Worm (Caenorhabditis elegans) whole organism, L4 larva: ENCODE results near the gene viro-2.

ENCODE experiments used
- F10B5.3 ChIP-seq: sonication (generic microtip); optimal IDR thresholded peaks from 2 replicates; lab custom pipeline; 2016; ENCODE audit warnings: mild to moderate bottlenecking, missing genetic modification characterization, missing compliant biosample characterization
- F37D6.2 ChIP-seq: sonication (generic microtip); optimal IDR thresholded peaks from 2 replicates; lab custom pipeline; 2016; ENCODE audit warnings: mild to moderate bottlenecking, missing genetic modification characterization, missing compliant biosample characterization
- F49E8.2 ChIP-seq: sonication (generic microtip); optimal IDR thresholded peaks from 2 replicates; lab custom pipeline; 2016; ENCODE audit warnings: missing compliant biosample characterization, mild to moderate bottlenecking, missing genetic modification characterization, borderline replicate concordance
- Y5F2A.4 ChIP-seq: fragments of 200-800 bp; sonication (Bioruptor generic); optimal IDR thresholded peaks from 2 replicates; lab custom pipeline; 2018; ENCODE audit warnings: mild to moderate bottlenecking, missing genetic modification characterization, missing compliant biosample characterization
- Y75B8A.6 ChIP-seq: fragments of 200-800 bp; sonication (Bioruptor generic); IDR thresholded peaks from 2 replicates; pipeline ENCODE4 v1.3.6; 2022; ENCODE audit warnings: missing genetic modification reagents, missing genetic modification characterization, missing compliant biosample characterization
- ZK337.2 ChIP-seq: fragments of 200-800 bp; sonication (Bioruptor generic); IDR thresholded peaks from 2 replicates; pipeline ENCODE4 v1.3.6; 2022; ENCODE audit warnings: missing genetic modification reagents, missing genetic modification characterization, missing compliant biosample characterization
- arid-1 ChIP-seq: fragments of 200-800 bp; sonication (Bioruptor generic); conservative IDR thresholded peaks from 2 replicates; pipeline ENCODE4 v1.3.6; 2022; ENCODE audit warnings: missing genetic modification reagents, missing genetic modification characterization, missing compliant biosample characterization
- attf-4 ChIP-seq: sonication (generic microtip); optimal IDR thresholded peaks from 3 replicates; lab custom pipeline; 2017; ENCODE audit warnings: missing biosample characterization, missing genetic modification characterization
- ceh-20 ChIP-seq: fragments of 200-800 bp; sonication (Bioruptor generic); IDR thresholded peaks from 2 replicates; pipeline ENCODE4 v1.3.6; 2022; ENCODE audit warnings: missing genetic modification reagents, missing genetic modification characterization, missing compliant biosample characterization
- ceh-32 ChIP-seq: sonication (generic microtip); optimal IDR thresholded peaks from 2 replicates; lab custom pipeline; 2016; ENCODE audit warnings: mild to moderate bottlenecking, missing genetic modification characterization, missing compliant biosample characterization; ENCODE audit not compliant: poor library complexity
- daf-16 ChIP-seq, 3 experiments: sonication (generic microtip); optimal IDR thresholded peaks; 2 replicates each; lab custom pipeline; 2016 to 2017; ENCODE audit warnings: missing genetic modification characterization in 3 of 3, missing genetic modification reagents in 3 of 3, mild to moderate bottlenecking in 2 of 3, missing compliant biosample characterization in 2 of 3, missing biosample characterization in 1 of 3, moderate library complexity in 1 of 3
- duxl-1 ChIP-seq: sonication (generic microtip); optimal IDR thresholded peaks from 2 replicates; lab custom pipeline; 2016; ENCODE audit warnings: mild to moderate bottlenecking, missing genetic modification characterization, moderate library complexity, missing compliant biosample characterization; ENCODE audit not compliant: poor library complexity
- dve-1 ChIP-seq: sonication (generic microtip); optimal IDR thresholded peaks from 2 replicates; lab custom pipeline; 2017; ENCODE audit warnings: antibody characterized with exemption, mild to moderate bottlenecking, missing genetic modification characterization, missing compliant biosample characterization; ENCODE audit not compliant: insufficient read depth
- egl-27 ChIP-seq: sonication (generic microtip); optimal IDR thresholded peaks from 3 replicates; lab custom pipeline; 2017; ENCODE audit warnings: missing biosample characterization, missing genetic modification reagents, missing genetic modification characterization
- fkh-10 ChIP-seq: fragments of 150-350 bp; optimal IDR thresholded peaks from 2 replicates; lab custom pipeline; 2014; ENCODE audit warnings: missing biosample characterization, missing genetic modification reagents, missing genetic modification characterization
- gei-8 ChIP-seq: fragments of 200-800 bp; sonication (Bioruptor generic); optimal IDR thresholded peaks from 2 replicates; lab custom pipeline; 2018; ENCODE audit warnings: mild to moderate bottlenecking, missing genetic modification characterization, missing compliant biosample characterization
- hif-1 ChIP-seq, 2 experiments: sonication (generic microtip); optimal IDR thresholded peaks; 2 replicates each; lab custom pipeline; 2016 to 2017; ENCODE audit warnings: missing compliant biosample characterization in 2 of 2, missing genetic modification characterization in 2 of 2, missing genetic modification reagents in 2 of 2, missing genotype in 2 of 2, mild to moderate bottlenecking in 1 of 2
- hlh-11 ChIP-seq: fragments of 200-800 bp; sonication (Bioruptor generic); optimal IDR thresholded peaks from 2 replicates; lab custom pipeline; 2018; ENCODE audit warnings: mild to moderate bottlenecking, missing genetic modification characterization, missing compliant biosample characterization
- hlh-30 ChIP-seq: sonication (generic microtip); optimal IDR thresholded peaks from 2 replicates; lab custom pipeline; 2017; ENCODE audit warnings: antibody characterized with exemption, mild to moderate bottlenecking, missing genetic modification characterization, missing compliant biosample characterization; ENCODE audit not compliant: insufficient read depth
- lim-7 ChIP-seq: fragments of 200-800 bp; sonication (Bioruptor generic); IDR thresholded peaks from 2 replicates; pipeline ENCODE4 v1.3.6; 2022; ENCODE audit warnings: missing genetic modification characterization, missing compliant biosample characterization
- lin-29 ChIP-seq: fragments of 200-800 bp; sonication (Bioruptor generic); IDR thresholded peaks from 2 replicates; pipeline ENCODE4 v1.3.6; 2022; ENCODE audit warnings: missing genetic modification reagents, missing genetic modification characterization, missing compliant biosample characterization
- lin-38 ChIP-seq: fragments of 200-800 bp; sonication (Bioruptor generic); IDR thresholded peaks from 2 replicates; pipeline ENCODE4 v1.3.6; 2022; ENCODE audit warnings: missing genetic modification reagents, missing genetic modification characterization, missing compliant biosample characterization
- lsy-2 ChIP-seq, 2 experiments: fragments of 150-350 bp in 1 of 2; sonication (generic microtip) in 1 of 2; optimal IDR thresholded peaks; 2 replicates each; lab custom pipeline; 2014 to 2017; ENCODE audit warnings: missing biosample characterization in 2 of 2, missing genetic modification characterization in 2 of 2
- madf-9 ChIP-seq: fragments of 200-800 bp; sonication (Bioruptor generic); conservative IDR thresholded peaks from 2 replicates; pipeline ENCODE4 v1.3.6; 2022; ENCODE audit warnings: missing genetic modification reagents, missing genetic modification characterization, missing compliant biosample characterization
- mdl-1 ChIP-seq, 2 experiments: fragments of 150-350 bp in 1 of 2; sonication (generic microtip) in 1 of 2; optimal IDR thresholded peaks; 2 replicates each; lab custom pipeline; 2014 to 2017; ENCODE audit warnings: missing biosample characterization in 2 of 2, missing genetic modification characterization in 2 of 2
- mdt-29 ChIP-seq: fragments of 200-800 bp; sonication (Bioruptor generic); IDR thresholded peaks from 2 replicates; pipeline ENCODE4 v1.3.6; 2022; ENCODE audit warnings: missing genetic modification reagents, missing genetic modification characterization, missing compliant biosample characterization
- nhr-10 ChIP-seq: fragments of 150-350 bp; optimal IDR thresholded peaks from 2 replicates; lab custom pipeline; 2014; ENCODE audit warnings: missing biosample characterization, missing genetic modification characterization
- nhr-102 ChIP-seq: sonication (generic microtip); optimal IDR thresholded peaks from 2 replicates; lab custom pipeline; 2016; ENCODE audit warnings: mild to moderate bottlenecking, missing genetic modification characterization, moderate library complexity, missing compliant biosample characterization
- nhr-237 ChIP-seq: sonication (generic microtip); optimal IDR thresholded peaks from 2 replicates; lab custom pipeline; 2017; ENCODE audit warnings: missing biosample characterization, missing genetic modification characterization
- nhr-28 ChIP-seq: fragments of 150-350 bp; optimal IDR thresholded peaks from 2 replicates; lab custom pipeline; 2014; ENCODE audit warnings: missing biosample characterization, missing genetic modification characterization
- nhr-41 ChIP-seq: fragments of 200-800 bp; sonication (Bioruptor generic); IDR thresholded peaks from 2 replicates; pipeline ENCODE4 v1.3.6; 2022; ENCODE audit warnings: missing genetic modification reagents, missing genetic modification characterization, missing compliant biosample characterization
- nhr-42 ChIP-seq: fragments of 200-800 bp; sonication (Bioruptor generic); IDR thresholded peaks from 2 replicates; pipeline ENCODE4 v1.3.6; 2022; ENCODE audit warnings: missing genetic modification characterization, missing compliant biosample characterization
- nhr-48 ChIP-seq: sonication (generic microtip); optimal IDR thresholded peaks from 2 replicates; lab custom pipeline; 2016; ENCODE audit warnings: mild to moderate bottlenecking, missing genetic modification characterization, missing compliant biosample characterization
- nhr-76 ChIP-seq: fragments of 150-350 bp; optimal IDR thresholded peaks from 2 replicates; lab custom pipeline; 2014; ENCODE audit warnings: missing biosample characterization, missing genetic modification characterization
- nhr-77 ChIP-seq: fragments of 150-350 bp; optimal IDR thresholded peaks from 2 replicates; lab custom pipeline; 2014; ENCODE audit warnings: missing biosample characterization, missing genetic modification characterization
- pqm-1 ChIP-seq: sonication (generic microtip); optimal IDR thresholded peaks from 2 replicates; lab custom pipeline; 2017; ENCODE audit warnings: missing biosample characterization, missing genetic modification characterization
- rbr-2 ChIP-seq: sonication (generic microtip); optimal IDR thresholded peaks from 2 replicates; lab custom pipeline; 2016; ENCODE audit warnings: missing genotype, missing genetic modification characterization, missing compliant biosample characterization
- saeg-2 ChIP-seq: fragments of 200-800 bp; sonication (Bioruptor generic); IDR thresholded peaks from 2 replicates; pipeline ENCODE4 v1.3.6; 2022; ENCODE audit warnings: missing genetic modification reagents, missing genetic modification characterization, missing compliant biosample characterization
- snpc-1.2 ChIP-seq: fragments of 200-800 bp; sonication (Bioruptor generic); IDR thresholded peaks from 2 replicates; pipeline ENCODE4 v1.3.6; 2022; ENCODE audit warnings: missing genetic modification reagents, missing genetic modification characterization, missing compliant biosample characterization
- spr-1 ChIP-seq: sonication (generic microtip); optimal IDR thresholded peaks from 2 replicates; lab custom pipeline; 2016; ENCODE audit warnings: mild to moderate bottlenecking, missing genetic modification characterization, missing compliant biosample characterization
- tag-97 ChIP-seq: fragments of 200-800 bp; sonication (Bioruptor generic); IDR thresholded peaks from 2 replicates; pipeline ENCODE4 v1.3.6; 2022; ENCODE audit warnings: missing genetic modification characterization, missing compliant biosample characterization
- unc-130 ChIP-seq: sonication (generic microtip); optimal IDR thresholded peaks from 2 replicates; lab custom pipeline; 2016; ENCODE audit warnings: missing genetic modification reagents, missing genetic modification characterization, missing compliant biosample characterization
- unc-39 ChIP-seq: sonication (generic microtip); optimal IDR thresholded peaks from 2 replicates; lab custom pipeline; 2017; ENCODE audit warnings: missing biosample characterization, missing genetic modification characterization
- zfp-3 ChIP-seq: fragments of 200-800 bp; sonication (Bioruptor generic); conservative IDR thresholded peaks from 2 replicates; pipeline ENCODE4 v1.3.6; 2022; ENCODE audit warnings: missing genetic modification reagents, missing genetic modification characterization, missing compliant biosample characterization
- zip-11 ChIP-seq: fragments of 200-800 bp; sonication (Bioruptor generic); IDR thresholded peaks from 2 replicates; pipeline ENCODE4 v1.3.6; 2022; ENCODE audit warnings: missing genetic modification characterization, missing compliant biosample characterization
- zip-2 ChIP-seq: fragments of 150-350 bp; optimal IDR thresholded peaks from 2 replicates; lab custom pipeline; 2014; ENCODE audit warnings: missing biosample characterization, missing genetic modification characterization
- ztf-7 ChIP-seq: fragments of 150-350 bp; optimal IDR thresholded peaks from 2 replicates; lab custom pipeline; 2014; ENCODE audit warnings: missing biosample characterization, missing genetic modification characterization

The viro-2 gene

ce11 chrIII:7116615-7117252 is 12.0 kb upstream of the viro-2 start (continued):
- TF ChIP-seq F37D6.2 (tag; lab: Kevin White, UChicago) (no peak), rbr-2 (tag; lab: Kevin White, UChicago) (peak; percentile 34), nhr-28 (tag; lab: Kevin White, UChicago) (peak; percentile 87), zfp-3 (GFP tag; lab: Robert Waterston, UW) (0 out of 2 replicates have a peak, but pooled peaks have one; percentile 13), unc-130 (no peak), ztf-7 (tag; lab: Kevin White, UChicago) (peak; percentile 16), nhr-237 (tag; lab: Kevin White, UChicago) (no peak), nhr-10 (peak; percentile 88), fkh-10 (GFP tag; lab: Kevin White, UChicago) (no peak), hlh-30 (tag; lab: Kevin White, UChicago) (peak; percentile 94), lin-29 (no peak), ZK337.2 (GFP tag; lab: Robert Waterston, UW) (no peak), F10B5.3 (no peak), saeg-2 (no peak), nhr-76 (no peak), arid-1 (GFP tag; lab: Robert Waterston, UW) (0 out of 2 replicates have a peak, but pooled peaks have one; percentile 28), gei-8 (no peak), mdl-1 (tag; optimal IDR thresholded peaks at IDR 0.05; lab: Kevin White, UChicago) (peak; percentile 46 to 71), F49E8.2 (tag; lab: Kevin White, UChicago) (no peak), madf-9 (GFP tag; lab: Robert Waterston, UW) (no peak), nhr-42 (GFP tag; lab: Robert Waterston, UW) (no peak), spr-1 (no peak), nhr-48 (tag; lab: Kevin White, UChicago) (peak; percentile 33), egl-27 (tag; lab: Kevin White, UChicago) (no peak), ceh-32 (no peak), snpc-1.2 (GFP tag; lab: Robert Waterston, UW) (no peak), hlh-11 (peak; percentile 81), lsy-2 (tag; optimal IDR thresholded peaks at IDR 0.05; lab: Kevin White, UChicago) (peak; percentile 50 to 80), daf-16 (GFP tag; optimal IDR thresholded peaks at IDR 0.05; lab: Kevin White, UChicago) (no peak), daf-16 (tag; optimal IDR thresholded peaks at IDR 0.05; lab: Kevin White, UChicago) (peak; percentile 67), ceh-20 (GFP tag; lab: Robert Waterston, UW) (no peak), duxl-1 (tag; lab: Kevin White, UChicago) (no peak), lim-7 (no peak), nhr-41 (no peak), zip-2 (tag; lab: Kevin White, UChicago) (no peak), hif-1 (tag; optimal IDR thresholded peaks at IDR 0.05; lab: Kevin White, UChicago) (no peak), zip-11 (no peak), Y75B8A.6 (no peak), Y5F2A.4 (GFP tag; lab: Kevin White, UChicago) (no peak), attf-4 (tag; lab: Kevin White, UChicago) (no peak), nhr-102 (tag; lab: Kevin White, UChicago) (no peak), mdt-29 (GFP tag; lab: Robert Waterston, UW) (no peak), tag-97 (GFP tag; lab: Robert Waterston, UW) (no peak), lin-38 (GFP tag; lab: Robert Waterston, UW) (peak; percentile 22), dve-1 (tag; lab: Kevin White, UChicago) (peak; percentile 90), nhr-77 (peak; percentile 31), pqm-1 (peak; percentile 69), unc-39 (tag; lab: Kevin White, UChicago) (no peak)
